Fruit fly (Drosophila melanogaster): ENCODE data around the gene CG14968.

The CG14968 gene

DNA sequence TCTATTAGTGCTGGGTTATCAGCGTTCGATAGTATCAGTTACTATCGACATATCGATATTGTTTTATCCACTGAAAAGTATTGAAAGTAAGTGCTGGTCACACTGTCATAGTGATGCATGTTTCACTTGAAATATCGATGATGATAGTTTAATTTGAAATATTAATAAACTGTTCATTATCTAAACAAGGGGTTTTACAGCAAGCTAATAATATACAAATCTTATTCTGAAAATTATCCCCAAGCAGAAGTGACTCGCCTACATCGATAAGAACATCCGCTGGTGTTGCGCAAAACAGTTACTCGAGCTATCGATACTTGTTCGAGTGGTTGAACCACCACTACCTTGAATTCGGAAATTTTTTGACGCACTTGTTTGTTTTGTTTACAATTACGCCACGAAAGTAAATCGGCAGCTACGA lies 16.3 kb upstream of the CG14968 start, which contains the start of the genes PIG-C, CG12016 and Dpm2 (continued):
- peak; percentile 80 for TF ChIP-seq phol (tag; optimal IDR thresholded peaks at IDR 0.05)
- TF ChIP-seq CG1024 (GFP tag; IDR thresholded peaks at IDR 0.05): 0 out of 2 replicates have a peak, but pooled peaks have one; percentile 33
- no peak for TF ChIP-seq CG15011 (GFP tag; optimal IDR thresholded peaks at IDR 0.05)
- peak; percentile 69 for TF ChIP-seq pum (GFP tag; optimal IDR thresholded peaks at IDR 0.05)
- no peak for TF ChIP-seq HLHmδ (GFP tag; optimal IDR thresholded peaks at IDR 0.05)
- peak; percentile 65; the same call in 1 of the 2 replicates for TF ChIP-seq lmd (GFP tag; IDR thresholded peaks at IDR 0.05)
- no peak for TF ChIP-seq CG16779 (GFP tag; IDR thresholded peaks at IDR 0.05)
- TF ChIP-seq oc (tag; optimal IDR thresholded peaks at IDR 0.05): no peak
- TF ChIP-seq Sry-β (GFP tag; optimal IDR thresholded peaks at IDR 0.05): peak; percentile 84
- TF ChIP-seq CG18764 (GFP tag; optimal IDR thresholded peaks at IDR 0.05): peak; percentile 36
- TF ChIP-seq CG10366 (GFP tag; IDR thresholded peaks at IDR 0.05): peak; percentile 24; the same call in 1 of the 2 replicates
- TF ChIP-seq CG42726 (GFP tag; IDR thresholded peaks at IDR 0.05; ENCODE audit: partially characterized antibody): peak; percentile 95
- TF ChIP-seq Hr39 (optimal IDR thresholded peaks at IDR 0.05): no peak
- peak; percentile 53 for TF ChIP-seq Side (GFP tag; optimal IDR thresholded peaks at IDR 0.05)
- TF ChIP-seq dan (GFP tag; IDR thresholded peaks at IDR 0.05): no peak
- TF ChIP-seq TFAM (GFP tag; optimal IDR thresholded peaks at IDR 0.05): no peak
- TF ChIP-seq CG8290 (GFP tag; optimal IDR thresholded peaks at IDR 0.05): peak; percentile 68
- no peak for TF ChIP-seq CG8290 (tag; optimal IDR thresholded peaks at IDR 0.05)
- TF ChIP-seq CG9817 (tag; optimal IDR thresholded peaks at IDR 0.05): peak; percentile 79
- peak; percentile 2 for TF ChIP-seq salm (tag; optimal IDR thresholded peaks at IDR 0.05)
- TF ChIP-seq Antp (GFP tag; optimal IDR thresholded peaks at IDR 0.05): peak; percentile 71
- peak; percentile 72 for TF ChIP-seq NfI (GFP tag; optimal IDR thresholded peaks at IDR 0.05)
- TF ChIP-seq Mrtf (GFP tag; IDR thresholded peaks at IDR 0.05): no peak
- peak; percentile 97 for TF ChIP-seq Doc3 (GFP tag; IDR thresholded peaks at IDR 0.05; ENCODE audit: partially characterized antibody)
- TF ChIP-seq CG9932 (GFP tag; IDR thresholded peaks at IDR 0.05): peak; percentile 92
- no peak for TF ChIP-seq Awh (GFP tag; IDR thresholded peaks at IDR 0.05)
- no peak for TF ChIP-seq p53 (GFP tag; optimal IDR thresholded peaks at IDR 0.05)
- TF ChIP-seq al (GFP tag; IDR thresholded peaks at IDR 0.05): peak; percentile 61; the same call in 1 of the 2 replicates
- TF ChIP-seq HLH4C (GFP tag; IDR thresholded peaks at IDR 0.05; ENCODE audit: partially characterized antibody): peak; percentile 95
- TF ChIP-seq GATAe (GFP tag; conservative IDR thresholded peaks at IDR 0.05): no peak
- 0 out of 2 replicates have a peak, but pooled peaks have one; percentile 14 for TF ChIP-seq Adf1 (GFP tag; IDR thresholded peaks at IDR 0.05)
- TF ChIP-seq zen2 (GFP tag; IDR thresholded peaks at IDR 0.05; ENCODE audit: partially characterized antibody): peak; percentile 92
- peak; percentile 50; the same call in 1 of the 3 replicates for TF ChIP-seq ase (GFP tag; IDR thresholded peaks at IDR 0.05)
- TF ChIP-seq CG3281 (GFP tag; optimal IDR thresholded peaks at IDR 0.05): peak; percentile 27
- TF ChIP-seq Doc2 (GFP tag; IDR thresholded peaks at IDR 0.05): no peak
- TF ChIP-seq tll (GFP tag; optimal IDR thresholded peaks at IDR 0.05): peak; percentile 28 to 58
- peak; percentile 22 for TF ChIP-seq CG10654 (GFP tag; optimal IDR thresholded peaks at IDR 0.05)
- no peak for TF ChIP-seq yki (optimal IDR thresholded peaks at IDR 0.05)
- peak; percentile 51 for TF ChIP-seq CG3163 (GFP tag; optimal IDR thresholded peaks at IDR 0.05)
- TF ChIP-seq Nf-YC (tag; optimal IDR thresholded peaks at IDR 0.05): peak; percentile 70
- peak; percentile 93 for TF ChIP-seq CG7963 (GFP tag; IDR thresholded peaks at IDR 0.05; ENCODE audit: partially characterized antibody)
- TF ChIP-seq Med (GFP tag): peak; percentile 93
- TF ChIP-seq CG14050 (GFP tag; IDR thresholded peaks at IDR 0.05): 0 out of 3 replicates have a peak, but pooled peaks have one; percentile 28
- no peak for TF ChIP-seq CG12219 (GFP tag; optimal IDR thresholded peaks at IDR 0.05)
- TF ChIP-seq MESR4 (GFP tag; optimal IDR thresholded peaks at IDR 0.05): no peak
- TF ChIP-seq mld (GFP tag; IDR thresholded peaks at IDR 0.05; ENCODE audit: partially characterized antibody): peak; percentile 79; the same call in 2 of the 3 replicates
- no peak for TF ChIP-seq emc (GFP tag; optimal IDR thresholded peaks at IDR 0.05)
- peak; percentile 98 for TF ChIP-seq Dll (GFP tag; IDR thresholded peaks at IDR 0.05; ENCODE audit: partially characterized antibody)
- TF ChIP-seq CG13296 (GFP tag; optimal IDR thresholded peaks at IDR 0.05): peak; percentile 47
- no peak for TF ChIP-seq bowl (GFP tag; IDR thresholded peaks at IDR 0.05)
- TF ChIP-seq Bdp1 (GFP tag; optimal IDR thresholded peaks at IDR 0.05): peak; percentile 50
- TF ChIP-seq Sin3A (optimal IDR thresholded peaks at IDR 0.05): peak; percentile 77

Data from whole organism, embryonic.